Worm (Caenorhabditis elegans) whole organism, late embryonic: ENCODE data around the gene usp-4.

Source experiments
- T23F11.4 ChIP-seq: fragments of 200-800 bp; sonication (Bioruptor generic); optimal IDR thresholded peaks from 2 replicates; lab custom pipeline; 2018; ENCODE audit warnings: mild to moderate bottlenecking, missing genetic modification characterization, missing compliant biosample characterization
- ahr-1 ChIP-seq: sonication (generic microtip); optimal IDR thresholded peaks from 2 replicates; lab custom pipeline; 2016; ENCODE audit warnings: missing genetic modification characterization, missing compliant biosample characterization
- ama-1 ChIP-seq: fragments of 150-350 bp; optimal IDR thresholded peaks from 2 replicates; lab custom pipeline; 2014
- dve-1 ChIP-seq: sonication (generic microtip); optimal IDR thresholded peaks from 2 replicates; lab custom pipeline; 2017; ENCODE audit warnings: antibody characterized with exemption, mild to moderate bottlenecking, missing genetic modification characterization, missing compliant biosample characterization
- nfya-1 ChIP-seq: sonication (generic microtip); optimal IDR thresholded peaks from 2 replicates; lab custom pipeline; 2017; ENCODE audit warnings: missing genetic modification characterization, mild to moderate bottlenecking, missing compliant biosample characterization, antibody characterized with exemption, moderate library complexity
- npax-4 ChIP-seq: sonication (generic microtip); optimal IDR thresholded peaks from 2 replicates; lab custom pipeline; 2016; ENCODE audit warnings: missing genetic modification characterization, missing compliant biosample characterization
- pqm-1 ChIP-seq: sonication (generic microtip); optimal IDR thresholded peaks from 2 replicates; lab custom pipeline; 2016; ENCODE audit warnings: missing genetic modification characterization, missing compliant biosample characterization
- rnt-1 ChIP-seq: sonication (generic microtip); optimal IDR thresholded peaks from 2 replicates; lab custom pipeline; 2016; ENCODE audit warnings: missing genetic modification characterization, missing compliant biosample characterization
- sdc-2 ChIP-seq: sonication (generic microtip); optimal IDR thresholded peaks from 2 replicates; lab custom pipeline; 2016; ENCODE audit warnings: missing genotype, missing genetic modification characterization, missing compliant biosample characterization
- ttx-3 ChIP-seq: sonication (generic microtip); optimal IDR thresholded peaks from 2 replicates; lab custom pipeline; 2016; ENCODE audit warnings: missing genetic modification reagents, missing genetic modification characterization, missing compliant biosample characterization

DNA sequence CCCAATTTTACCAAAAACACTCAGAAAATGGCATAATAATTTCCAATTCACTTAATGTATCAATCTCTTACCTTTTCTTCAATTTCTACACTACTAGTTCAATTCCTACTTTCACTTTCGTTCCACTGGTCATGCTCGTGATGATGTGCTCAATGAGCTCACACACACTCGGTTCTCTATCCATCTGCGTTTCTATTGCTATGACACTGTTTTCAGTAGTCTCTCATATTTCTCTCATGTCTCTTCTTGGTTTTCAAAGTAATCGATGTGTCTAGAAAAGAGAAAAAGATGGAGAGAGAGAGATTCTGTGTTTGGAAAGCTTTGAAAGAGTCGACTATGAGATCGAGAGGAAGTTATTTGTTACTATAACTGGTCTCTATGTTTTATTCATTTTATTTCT is 10.1 kb downstream of the usp-4 start:
- TF ChIP-seq npax-4 (tag; lab: Kevin White, UChicago) (no peak), ahr-1 (tag; lab: Kevin White, UChicago) (no peak), ttx-3 (tag; lab: Kevin White, UChicago) (no peak), dve-1 (tag; lab: Kevin White, UChicago) (no peak), nfya-1 (tag; lab: Kevin White, UChicago) (peak; percentile 61), pqm-1 (no peak), ama-1 (lab: Kevin White, UChicago) (no peak), sdc-2 (tag; lab: Kevin White, UChicago) (no peak), rnt-1 (tag; lab: Kevin White, UChicago) (no peak), T23F11.4 (GFP tag; lab: Kevin White, UChicago) (no peak)
